Worm (Caenorhabditis elegans): ENCODE data around the gene srbc-31.

srbc-31 gene

ce11 chrV:3428697-3429096 is 48.7 kb downstream of the srbc-31 start, which contains the start of gene srab-20:
Gene srab-20 (plus strand): TSS chrV:3428997.
- TF ChIP-seq unc-62 (GFP tag; optimal IDR thresholded peaks at IDR 0.05) = no peak
